Fruit fly (Drosophila melanogaster) whole organism, embryonic: ENCODE results near the gene klg.
A peak's percentile ranks its signal among the peaks of the same experiment; 100 is the strongest.

ENCODE experiments used
- Antp ChIP-seq: fragments of 200-800 bp; sonication (Bioruptor generic); optimal IDR thresholded peaks from 3 replicates; lab custom pipeline; 2016; ENCODE audit warnings: missing biosample characterization, missing genetic modification characterization
- BEAF-32 ChIP-seq: fragments of 200-800 bp; sonication (Bioruptor generic); optimal IDR thresholded peaks from 3 replicates; lab custom pipeline; 2017; ENCODE audit warnings: missing biosample characterization, missing genetic modification characterization, mild to moderate bottlenecking, moderate library complexity, missing genetic modification reagents
- CG10431 ChIP-seq: fragments of 200-800 bp; sonication (Bioruptor generic); optimal IDR thresholded peaks from 3 replicates; lab custom pipeline; 2018; ENCODE audit warnings: missing biosample characterization, mild to moderate bottlenecking, missing genetic modification characterization
- CG10565 ChIP-seq: fragments of 200-800 bp; sonication (Bioruptor generic); optimal IDR thresholded peaks from 3 replicates; lab custom pipeline; 2016; ENCODE audit warnings: missing biosample characterization, mild to moderate bottlenecking, missing genetic modification characterization
- CG10979 ChIP-seq: fragments of 200-800 bp; sonication (Bioruptor generic); optimal IDR thresholded peaks from 2 replicates; lab custom pipeline; 2018; ENCODE audit warnings: missing biosample characterization, mild to moderate bottlenecking, missing genetic modification characterization, moderate library complexity
- CG11456 ChIP-seq: fragments of 200-800 bp; sonication (Bioruptor generic); IDR thresholded peaks from 3 replicates; pipeline ENCODE4 v1.3.6; 2022; ENCODE audit warnings: missing biosample characterization, missing genetic modification characterization
- CG1233 ChIP-seq: fragments of 200-800 bp; sonication (Bioruptor generic); optimal IDR thresholded peaks from 4 replicates; lab custom pipeline; 2018; ENCODE audit warnings: missing biosample characterization, mild to moderate bottlenecking, missing genetic modification characterization
- CG13775 ChIP-seq: fragments of 200-800 bp; sonication (Bioruptor generic); optimal IDR thresholded peaks from 3 replicates; lab custom pipeline; 2017; ENCODE audit warnings: missing biosample characterization, mild to moderate bottlenecking, missing genetic modification characterization
- CG13894 ChIP-seq: fragments of 200-800 bp; sonication (Bioruptor generic); optimal IDR thresholded peaks from 3 replicates; lab custom pipeline; 2018; ENCODE audit warnings: missing biosample characterization, mild to moderate bottlenecking, missing genetic modification characterization, moderate library complexity
- CG14014 ChIP-seq: fragments of 200-800 bp; sonication (Bioruptor generic); IDR thresholded peaks from 2 replicates; pipeline ENCODE4 v1.3.6; 2022; ENCODE audit warnings: missing biosample characterization, missing genetic modification characterization
- CG14667 ChIP-seq: fragments of 200-800 bp; sonication (Bioruptor generic); IDR thresholded peaks from 2 replicates; pipeline ENCODE4 v1.3.6; 2022; ENCODE audit warnings: missing biosample characterization, missing genetic modification characterization
- CG16813 ChIP-seq: fragments of 200-800 bp; sonication (Bioruptor generic); IDR thresholded peaks from 3 replicates; pipeline ENCODE4 v1.3.6; 2022; ENCODE audit warnings: missing biosample characterization, missing genetic modification characterization; ENCODE audit not compliant: partially characterized antibody
- CG1792 ChIP-seq: fragments of 200-800 bp; sonication (Bioruptor generic); optimal IDR thresholded peaks from 2 replicates; lab custom pipeline; 2016; ENCODE audit warnings: missing biosample characterization, missing genetic modification characterization
- CG18262 ChIP-seq: fragments of 200-800 bp; optimal IDR thresholded peaks from 3 replicates; lab custom pipeline; 2019; ENCODE audit warnings: missing biosample characterization, mild to moderate bottlenecking, missing genetic modification characterization, moderate library complexity
- CG18599 ChIP-seq: fragments of 200-800 bp; sonication (Bioruptor generic); optimal IDR thresholded peaks from 3 replicates; lab custom pipeline; 2017; ENCODE audit warnings: missing biosample characterization, missing genetic modification characterization, mild to moderate bottlenecking, moderate library complexity, missing genetic modification reagents
- CG31388 ChIP-seq: fragments of 200-800 bp; sonication (Bioruptor generic); optimal IDR thresholded peaks from 2 replicates; lab custom pipeline; 2016; ENCODE audit warnings: missing biosample characterization, missing genetic modification characterization
- CG33213 ChIP-seq: fragments of 200-800 bp; sonication (Bioruptor generic); optimal IDR thresholded peaks from 3 replicates; lab custom pipeline; 2016; ENCODE audit warnings: missing biosample characterization, missing genetic modification characterization
- CG4707 ChIP-seq: fragments of 200-800 bp; sonication (Bioruptor generic); optimal IDR thresholded peaks from 2 replicates; lab custom pipeline; 2018; ENCODE audit warnings: missing biosample characterization, mild to moderate bottlenecking, missing genetic modification characterization, moderate library complexity
- CG5180 ChIP-seq: fragments of 200-800 bp; sonication (Bioruptor generic); optimal IDR thresholded peaks from 3 replicates; lab custom pipeline; 2017; ENCODE audit warnings: missing biosample characterization, missing genetic modification characterization, mild to moderate bottlenecking, moderate library complexity, missing genetic modification reagents
- CG6813 ChIP-seq: fragments of 200-800 bp; sonication (Bioruptor generic); optimal IDR thresholded peaks from 2 replicates; lab custom pipeline; 2017; ENCODE audit warnings: missing biosample characterization, missing genetic modification characterization, mild to moderate bottlenecking, moderate library complexity, missing genetic modification reagents
- CG8281 ChIP-seq: fragments of 200-800 bp; sonication (Bioruptor generic); optimal IDR thresholded peaks from 2 replicates; lab custom pipeline; 2018; ENCODE audit warnings: missing biosample characterization, mild to moderate bottlenecking, missing genetic modification characterization, moderate library complexity
- CG8478 ChIP-seq: fragments of >200 bp; optimal IDR thresholded peaks from 2 replicates; lab custom pipeline; 2018
- CG9876 ChIP-seq: fragments of 200-800 bp; sonication (Bioruptor generic); optimal IDR thresholded peaks from 2 replicates; lab custom pipeline; 2016; ENCODE audit warnings: missing biosample characterization, missing genetic modification characterization
- CkIIα-i1 ChIP-seq: fragments of 200-800 bp; sonication (Bioruptor generic); IDR thresholded peaks from 2 replicates; pipeline ENCODE4 v1.3.6; 2022; ENCODE audit warnings: missing biosample characterization, missing genetic modification characterization
- CrebB ChIP-seq: fragments of 200-800 bp; sonication (Bioruptor generic); optimal IDR thresholded peaks from 3 replicates; lab custom pipeline; 2018; ENCODE audit warnings: missing biosample characterization, mild to moderate bottlenecking, missing genetic modification characterization
- Dek ChIP-seq: fragments of 200-800 bp; sonication (Bioruptor generic); optimal IDR thresholded peaks from 3 replicates; lab custom pipeline; 2019; ENCODE audit warnings: missing biosample characterization, mild to moderate bottlenecking, missing genetic modification characterization, moderate library complexity
- Doc3 ChIP-seq: fragments of 200-800 bp; sonication (Bioruptor generic); IDR thresholded peaks from 3 replicates; pipeline ENCODE4 v1.3.6; 2022; ENCODE audit warnings: missing biosample characterization, missing genetic modification characterization; ENCODE audit not compliant: partially characterized antibody
- E2f1 ChIP-seq: fragments of 200-800 bp; sonication (Bioruptor generic); IDR thresholded peaks from 2 replicates; pipeline ENCODE4 v1.3.6; 2022; ENCODE audit warnings: missing biosample characterization, missing genetic modification characterization
- Gug ChIP-seq: fragments of 200-800 bp; sonication (Bioruptor generic); IDR thresholded peaks from 4 replicates; pipeline ENCODE4 v1.3.6; 2022; ENCODE audit warnings: missing biosample characterization, missing genetic modification characterization
- H2.0 ChIP-seq: fragments of 200-800 bp; sonication (Bioruptor generic); IDR thresholded peaks from 2 replicates; pipeline ENCODE4 v1.3.6; 2022; ENCODE audit warnings: missing biosample characterization, missing genetic modification characterization
- Hey ChIP-seq: fragments of 200-800 bp; sonication (Bioruptor generic); optimal IDR thresholded peaks from 3 replicates; lab custom pipeline; 2018; ENCODE audit warnings: missing biosample characterization, mild to moderate bottlenecking, missing genetic modification characterization
- MTF-1 ChIP-seq: fragments of 200-800 bp; sonication (Bioruptor generic); optimal IDR thresholded peaks from 2 replicates; lab custom pipeline; 2018; ENCODE audit warnings: missing biosample characterization, mild to moderate bottlenecking, missing genetic modification characterization, borderline replicate concordance
- NFAT ChIP-seq: fragments of 200-800 bp; sonication (Bioruptor generic); IDR thresholded peaks from 2 replicates; pipeline ENCODE4 v1.3.6; 2022; ENCODE audit warnings: missing biosample characterization, missing genetic modification characterization
- Ravus ChIP-seq: fragments of 200-800 bp; sonication (Bioruptor generic); IDR thresholded peaks from 2 replicates; pipeline ENCODE4 v1.3.6; 2022; ENCODE audit warnings: missing biosample characterization, missing genetic modification characterization
- Rfx ChIP-seq: fragments of 200-800 bp; sonication (Bioruptor generic); IDR thresholded peaks from 2 replicates; pipeline ENCODE4 v1.3.6; 2022; ENCODE audit warnings: missing biosample characterization, missing genetic modification characterization
- Sry-δ ChIP-seq: fragments of 200-800 bp; sonication (Bioruptor generic); optimal IDR thresholded peaks from 2 replicates; lab custom pipeline; 2016; ENCODE audit warnings: missing biosample characterization, missing genetic modification characterization
- ac ChIP-seq: fragments of 200-800 bp; sonication (Bioruptor generic); optimal IDR thresholded peaks from 3 replicates; lab custom pipeline; 2017; ENCODE audit warnings: missing biosample characterization, mild to moderate bottlenecking, missing genetic modification characterization
- aop ChIP-seq: fragments of 200-800 bp; sonication (Bioruptor generic); IDR thresholded peaks from 2 replicates; pipeline ENCODE4 v1.3.6; 2022; ENCODE audit warnings: missing biosample characterization, missing genetic modification characterization
- crol ChIP-seq: fragments of 200-800 bp; sonication (Bioruptor generic); IDR thresholded peaks from 2 replicates; pipeline ENCODE4 v1.3.6; 2022; ENCODE audit warnings: missing biosample characterization, missing genetic modification characterization
- grn ChIP-seq: fragments of 200-800 bp; sonication (Bioruptor generic); optimal IDR thresholded peaks from 3 replicates; lab custom pipeline; 2017; ENCODE audit warnings: missing biosample characterization, missing genetic modification characterization
- gsb-n ChIP-seq: fragments of 200-800 bp; sonication (Bioruptor generic); optimal IDR thresholded peaks from 3 replicates; lab custom pipeline; 2018; ENCODE audit warnings: missing biosample characterization, mild to moderate bottlenecking, missing genetic modification characterization
- hb ChIP-seq: fragments of 200-800 bp; sonication (Bioruptor generic); IDR thresholded peaks from 3 replicates; pipeline ENCODE4 v1.3.6; 2022; ENCODE audit warnings: missing biosample characterization, missing genetic modification characterization; ENCODE audit not compliant: partially characterized antibody
- hbn ChIP-seq: fragments of 200-800 bp; sonication (Bioruptor generic); IDR thresholded peaks from 2 replicates; pipeline ENCODE4 v1.3.6; 2022; ENCODE audit warnings: missing biosample characterization, missing genetic modification characterization; ENCODE audit not compliant: partially characterized antibody
- org-1 ChIP-seq: fragments of 200-800 bp; sonication (Bioruptor generic); optimal IDR thresholded peaks from 2 replicates; lab custom pipeline; 2017; ENCODE audit warnings: missing biosample characterization, missing genetic modification characterization
- pnt ChIP-seq: fragments of 200-800 bp; sonication (Bioruptor generic); optimal IDR thresholded peaks from 3 replicates; lab custom pipeline; 2016; ENCODE audit warnings: missing biosample characterization, missing genetic modification characterization
- run ChIP-seq: fragments of 200-800 bp; sonication (Bioruptor generic); optimal IDR thresholded peaks from 3 replicates; lab custom pipeline; 2018; ENCODE audit warnings: missing biosample characterization, mild to moderate bottlenecking, missing genetic modification characterization
- sqz ChIP-seq: fragments of 200-800 bp; sonication (Bioruptor generic); optimal IDR thresholded peaks from 3 replicates; lab custom pipeline; 2018; ENCODE audit warnings: missing biosample characterization, mild to moderate bottlenecking, missing genetic modification characterization
- sr ChIP-seq: fragments of 200-800 bp; sonication (Bioruptor generic); IDR thresholded peaks from 3 replicates; pipeline ENCODE4 v1.3.6; 2022; ENCODE audit warnings: missing biosample characterization, missing genetic modification characterization
- tna ChIP-seq: fragments of 200-800 bp; sonication (Bioruptor generic); IDR thresholded peaks from 2 replicates; pipeline ENCODE4 v1.3.6; 2022; ENCODE audit warnings: missing biosample characterization, missing genetic modification characterization; ENCODE audit not compliant: partially characterized antibody
- unc-4 ChIP-seq: fragments of 200-800 bp; sonication (Bioruptor generic); IDR thresholded peaks from 2 replicates; pipeline ENCODE4 v1.3.6; 2022; ENCODE audit warnings: missing biosample characterization, missing genetic modification characterization; ENCODE audit not compliant: partially characterized antibody
- yki ChIP-seq: fragments of >200 bp; optimal IDR thresholded peaks from 3 replicates; lab custom pipeline; 2018
- zfh2 ChIP-seq: fragments of 200-800 bp; sonication (Bioruptor generic); optimal IDR thresholded peaks from 2 replicates; lab custom pipeline; 2016; ENCODE audit warnings: missing biosample characterization, missing genetic modification characterization

Gene klg

dm6 chr3R:22886832-22887231, 12.3 kb upstream of the klg start (continued):
- peak; percentile 96 for TF ChIP-seq Hey
- no peak for TF ChIP-seq sqz
- TF ChIP-seq CG4707 (GFP tag; lab: Kevin White, UChicago), result no peak
- TF ChIP-seq CG13894, result no peak
- TF ChIP-seq CG5180 (GFP tag; lab: Kevin White, UChicago), result no peak
- no peak for TF ChIP-seq grn (GFP tag; lab: Kevin White, UChicago)
- no peak for TF ChIP-seq Sry-δ (GFP tag; lab: Kevin White, UChicago)
- no peak for TF ChIP-seq CG14014 (GFP tag; lab: Robert Waterston, UW)
- no peak for TF ChIP-seq yki
- TF ChIP-seq Antp (GFP tag; lab: Kevin White, UChicago), result no peak
- no peak for TF ChIP-seq crol
- TF ChIP-seq CG10979, result peak; percentile 73
- TF ChIP-seq BEAF-32 (GFP tag; lab: Kevin White, UChicago), result no peak
- TF ChIP-seq CG6813 (GFP tag; lab: Kevin White, UChicago), result peak; percentile 3
- no peak for TF ChIP-seq sr (GFP tag; lab: Robert Waterston, UW)
- TF ChIP-seq CrebB (tag; lab: Kevin White, UChicago), result no peak
- TF ChIP-seq CG10431 (GFP tag; lab: Kevin White, UChicago), result no peak
- TF ChIP-seq tna, result no peak
- no peak for TF ChIP-seq Doc3 (GFP tag; lab: Robert Waterston, UW)
- TF ChIP-seq CG16813 (GFP tag; lab: Robert Waterston, UW), result no peak
- TF ChIP-seq CG11456 (GFP tag; lab: Robert Waterston, UW), result no peak
- no peak for TF ChIP-seq CG8281 (tag; lab: Kevin White, UChicago)
- TF ChIP-seq hb (GFP tag; lab: Robert Waterston, UW), result no peak
- no peak for TF ChIP-seq CG10565 (GFP tag; lab: Kevin White, UChicago)
- TF ChIP-seq CG9876 (GFP tag; lab: Kevin White, UChicago), result no peak
- TF ChIP-seq Ravus (GFP tag; lab: Robert Waterston, UW), result no peak
- TF ChIP-seq CG18599 (GFP tag; lab: Kevin White, UChicago), result peak; percentile 57
- TF ChIP-seq NFAT (GFP tag; lab: Robert Waterston, UW), result no peak
- no peak for TF ChIP-seq MTF-1 (GFP tag; lab: Kevin White, UChicago)
- peak; percentile 27 for TF ChIP-seq org-1
- no peak for TF ChIP-seq CkIIα-i1
- TF ChIP-seq unc-4 (GFP tag; lab: Robert Waterston, UW), result no peak
- peak; percentile 55 for TF ChIP-seq CG18262 (tag; lab: Kevin White, UChicago)
- TF ChIP-seq CG31388, result no peak
- no peak for TF ChIP-seq ac
- no peak for TF ChIP-seq CG1792 (GFP tag; lab: Kevin White, UChicago)
- TF ChIP-seq Dek, result no peak
- no peak for TF ChIP-seq aop
- no peak for TF ChIP-seq CG8478 (lab: Kevin White, UChicago)
- TF ChIP-seq gsb-n (tag; lab: Kevin White, UChicago), result peak; percentile 23
- no peak for TF ChIP-seq CG14667
- TF ChIP-seq E2f1 (GFP tag; lab: Robert Waterston, UW), result no peak
- TF ChIP-seq run (tag; lab: Kevin White, UChicago), result no peak
- TF ChIP-seq zfh2 (GFP tag; lab: Kevin White, UChicago), result no peak
- TF ChIP-seq CG1233 (GFP tag; lab: Kevin White, UChicago), result no peak
- no peak for TF ChIP-seq pnt (GFP tag; lab: Kevin White, UChicago)
- no peak for TF ChIP-seq Gug (GFP tag; lab: Robert Waterston, UW)
- no peak for TF ChIP-seq CG33213 (GFP tag; lab: Kevin White, UChicago)
- no peak for TF ChIP-seq Rfx
- TF ChIP-seq H2.0 (GFP tag; lab: Robert Waterston, UW), result no peak
- no peak for TF ChIP-seq CG13775 (GFP tag; lab: Kevin White, UChicago)
- no peak for TF ChIP-seq hbn (GFP tag; lab: Robert Waterston, UW)
